Fruit fly (Drosophila melanogaster) whole organism, prepupa: ENCODE data around the gene CG44158.

Experiments
- CG15336 ChIP-seq: fragments of 200-800 bp; sonication (Bioruptor generic); IDR thresholded peaks from 2 replicates; pipeline ENCODE4 v1.3.6; 2022; ENCODE audit warnings: missing biosample characterization, missing genetic modification characterization
- CG4318 ChIP-seq: fragments of 200-800 bp; sonication (Bioruptor generic); optimal IDR thresholded peaks from 3 replicates; lab custom pipeline; 2017; ENCODE audit warnings: missing biosample characterization, mild to moderate bottlenecking, missing genetic modification characterization
- CG8319 ChIP-seq: fragments of 200-800 bp; sonication (Bioruptor generic); optimal IDR thresholded peaks from 3 replicates; lab custom pipeline; 2016; ENCODE audit warnings: missing biosample characterization, missing genetic modification characterization
- Ets21C ChIP-seq: fragments of 200-800 bp; sonication (Bioruptor generic); optimal IDR thresholded peaks from 3 replicates; lab custom pipeline; 2016; ENCODE audit warnings: missing biosample characterization, missing genetic modification characterization
- acj6 ChIP-seq: fragments of 200-800 bp; sonication (Bioruptor generic); optimal IDR thresholded peaks from 3 replicates; lab custom pipeline; 2016; ENCODE audit warnings: missing biosample characterization, missing genetic modification characterization
- lz ChIP-seq: fragments of 200-800 bp; sonication (Bioruptor generic); optimal IDR thresholded peaks from 3 replicates; lab custom pipeline; 2016; ENCODE audit warnings: missing biosample characterization, missing genetic modification characterization

dm6 chr3R:18196622-18196990, 12.0 kb upstream of the CG44158 start:
- TF ChIP-seq acj6 (GFP tag; lab: Kevin White, UChicago) (no peak), CG4318 (GFP tag; lab: Kevin White, UChicago) (no peak), Ets21C (GFP tag; lab: Kevin White, UChicago) (no peak), lz (GFP tag; lab: Kevin White, UChicago) (no peak), CG8319 (GFP tag; lab: Kevin White, UChicago) (no peak), CG15336 (GFP tag; lab: Robert Waterston, UW) (no peak)
